Worm (Caenorhabditis elegans): ENCODE data around the gene T26C5.2.

Gene T26C5.2

DNA sequence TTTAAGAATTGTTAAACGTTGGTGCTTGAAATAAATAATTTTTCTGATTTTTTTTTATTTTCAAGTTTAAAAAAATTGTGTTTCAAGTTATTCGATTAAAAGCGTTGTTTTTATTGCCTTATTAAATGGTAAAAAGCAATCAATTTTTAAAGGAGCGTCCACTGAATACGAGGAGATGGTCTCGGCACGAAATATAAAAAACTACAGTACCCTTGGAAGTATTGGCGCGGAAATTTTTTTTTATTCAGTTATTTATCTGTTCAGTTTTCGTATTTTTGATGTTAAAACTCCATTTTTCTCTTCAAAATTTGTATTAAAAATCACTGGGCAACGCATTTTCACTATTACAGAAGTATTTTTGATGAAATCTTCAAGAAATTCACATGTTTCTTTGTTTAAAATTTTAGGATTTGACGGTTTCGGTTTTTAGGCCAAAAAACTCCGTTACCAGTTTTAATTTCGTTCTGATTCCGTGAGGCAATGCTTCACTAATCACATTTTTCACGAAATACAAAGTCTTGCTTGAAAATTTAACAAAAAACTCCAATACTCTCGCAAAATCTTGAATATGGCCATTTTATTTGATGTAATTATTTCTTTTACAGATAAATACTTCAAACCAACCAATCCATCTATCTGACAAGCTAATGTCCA lies 19.8 kb upstream of the T26C5.2 start, which contains the start of gene znfx-1:
znfx-1 (plus strand) TSS at position 604 of the 654 bp plus-strand sequence.
- TF ChIP-seq ref-1 (GFP tag; conservative IDR thresholded peaks at IDR 0.05) (no peak), tab-1 (GFP tag; IDR thresholded peaks at IDR 0.05) (no peak), klf-2 (GFP tag; conservative IDR thresholded peaks at IDR 0.05) (no peak), ztf-23 (GFP tag; IDR thresholded peaks at IDR 0.05) (no peak), med-1 (GFP tag; optimal IDR thresholded peaks at IDR 0.05; ENCODE audit: insufficient read depth) (no peak), cog-1 (tag; optimal IDR thresholded peaks at IDR 0.05) (no peak), ztf-29 (GFP tag; IDR thresholded peaks at IDR 0.05) (no peak), flt-1 (GFP tag; IDR thresholded peaks at IDR 0.05) (no peak), T22C8.4 (GFP tag; IDR thresholded peaks at IDR 0.05) (no peak)

DNA sequence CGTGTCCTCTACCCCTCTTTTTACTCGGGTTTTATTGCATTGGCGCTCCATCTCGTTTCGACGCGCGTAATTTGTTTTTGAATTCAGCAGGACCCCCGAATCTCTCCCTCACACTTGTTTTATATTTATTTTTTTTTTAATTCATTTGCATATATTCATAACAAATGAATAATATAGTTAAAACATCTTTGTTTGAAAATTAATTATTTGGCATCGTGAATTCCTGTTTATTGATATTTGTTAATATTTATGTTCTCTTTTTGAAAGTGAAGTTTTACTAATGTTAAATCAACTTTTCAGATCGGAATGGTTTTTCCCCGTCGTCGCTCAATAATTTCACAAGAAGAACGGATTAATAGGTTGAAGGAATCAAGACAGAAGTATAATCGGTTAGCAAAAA lies 10.1 kb upstream of the T26C5.2 start, which contains the start of gene ZK1067.3:
ZK1067.3 (plus strand) TSS at position 301 of the 400 bp plus-strand sequence.
- no peak for TF ChIP-seq flt-1 (GFP tag; IDR thresholded peaks at IDR 0.05)
- TF ChIP-seq T22C8.4 (GFP tag; IDR thresholded peaks at IDR 0.05) = no peak
- TF ChIP-seq tab-1 (GFP tag; IDR thresholded peaks at IDR 0.05) = no peak
- no peak for TF ChIP-seq ztf-29 (GFP tag; IDR thresholded peaks at IDR 0.05)
- no peak for TF ChIP-seq ztf-23 (GFP tag; IDR thresholded peaks at IDR 0.05)
- no peak for TF ChIP-seq cog-1 (tag; optimal IDR thresholded peaks at IDR 0.05)
- no peak for TF ChIP-seq ref-1 (GFP tag; conservative IDR thresholded peaks at IDR 0.05)
- TF ChIP-seq med-1 (GFP tag; optimal IDR thresholded peaks at IDR 0.05; ENCODE audit: insufficient read depth) = no peak
- TF ChIP-seq klf-2 (GFP tag; conservative IDR thresholded peaks at IDR 0.05) = no peak

DNA sequence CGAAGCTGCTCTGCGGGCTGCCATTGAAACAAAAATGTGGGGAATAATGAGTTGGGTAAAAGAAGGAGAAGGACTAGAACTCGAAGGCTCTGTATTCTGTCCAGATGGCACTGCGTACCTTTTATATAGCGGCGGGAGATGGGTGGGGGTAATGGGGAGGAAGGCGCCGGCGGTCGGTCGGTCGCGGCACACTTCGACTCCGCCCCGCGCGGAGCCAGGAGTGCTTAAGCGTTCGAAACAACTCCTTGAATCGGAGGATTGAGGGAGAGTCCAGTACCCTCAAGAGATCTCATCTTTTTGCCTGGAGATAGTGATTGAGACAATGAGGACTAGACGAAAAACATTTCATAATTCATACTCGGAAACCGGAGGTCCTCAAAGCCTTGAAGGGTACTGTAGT lies 5.9 kb upstream of the T26C5.2 start, which contains the start of gene abu-14:
abu-14 (minus strand) TSS at position 81 of the 400 bp plus-strand sequence.
- TF ChIP-seq cog-1 (tag; optimal IDR thresholded peaks at IDR 0.05) (no peak), ref-1 (GFP tag; conservative IDR thresholded peaks at IDR 0.05) (no peak)

DNA sequence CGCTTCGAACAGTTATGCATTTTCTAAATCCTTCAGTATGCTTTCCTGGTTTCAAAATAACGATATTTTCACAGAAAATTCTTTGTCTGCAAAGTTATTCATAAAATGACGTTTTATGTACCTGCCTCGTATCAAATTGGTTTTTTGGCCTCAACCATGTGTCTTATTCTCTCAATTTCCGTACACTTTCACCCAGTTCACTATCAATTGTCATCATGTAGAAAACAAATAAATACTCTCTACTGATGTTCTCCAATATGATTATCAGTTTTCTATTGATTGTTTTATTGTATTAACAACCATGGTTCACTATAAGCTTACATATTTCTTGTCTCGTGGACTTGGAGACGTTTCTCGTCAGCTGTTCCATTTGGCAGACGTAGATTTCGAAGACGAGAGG lies 1.8 kb upstream of the T26C5.2 start, which contains the start of gene gst-13:
gst-13 (plus strand) TSS at position 218 of the 400 bp plus-strand sequence.
- no peak for TF ChIP-seq klf-2 (GFP tag; conservative IDR thresholded peaks at IDR 0.05)
- no peak for TF ChIP-seq T22C8.4 (GFP tag; IDR thresholded peaks at IDR 0.05)
- TF ChIP-seq med-1 (GFP tag; optimal IDR thresholded peaks at IDR 0.05; ENCODE audit: insufficient read depth) = no peak
- TF ChIP-seq tab-1 (GFP tag; IDR thresholded peaks at IDR 0.05) = no peak
- no peak for TF ChIP-seq cog-1 (tag; optimal IDR thresholded peaks at IDR 0.05)
- TF ChIP-seq ztf-23 (GFP tag; IDR thresholded peaks at IDR 0.05) = no peak
- no peak for TF ChIP-seq ref-1 (GFP tag; conservative IDR thresholded peaks at IDR 0.05)
- TF ChIP-seq ztf-29 (GFP tag; IDR thresholded peaks at IDR 0.05) = no peak
- no peak for TF ChIP-seq flt-1 (GFP tag; IDR thresholded peaks at IDR 0.05)

DNA sequence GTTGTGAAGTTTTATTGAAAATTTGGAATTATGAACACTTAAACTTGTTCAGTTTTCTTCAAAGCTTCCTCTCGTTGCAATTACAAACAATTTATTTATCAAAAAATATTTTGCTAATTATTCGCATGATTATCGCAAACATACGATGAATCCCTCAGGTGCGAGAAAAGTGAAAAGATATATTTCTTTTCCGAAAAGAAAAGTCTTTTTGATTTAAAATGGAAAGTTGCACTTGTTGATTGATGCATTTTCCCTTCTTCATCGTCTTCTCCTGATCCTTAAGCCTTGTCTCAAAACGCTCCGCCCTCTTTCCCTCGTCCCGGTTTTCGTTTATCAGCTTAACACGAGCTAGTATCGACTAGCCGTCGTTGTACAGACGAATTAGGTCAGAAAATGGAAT lies 530 bp upstream of the T26C5.2 start:
- TF ChIP-seq flt-1 (GFP tag; IDR thresholded peaks at IDR 0.05) (no peak), ztf-29 (GFP tag; IDR thresholded peaks at IDR 0.05) (no peak), T22C8.4 (GFP tag; IDR thresholded peaks at IDR 0.05) (no peak), klf-2 (GFP tag; conservative IDR thresholded peaks at IDR 0.05) (no peak), cog-1 (tag; optimal IDR thresholded peaks at IDR 0.05) (no peak), ztf-23 (GFP tag; IDR thresholded peaks at IDR 0.05) (no peak), med-1 (GFP tag; optimal IDR thresholded peaks at IDR 0.05; ENCODE audit: insufficient read depth) (no peak), ref-1 (GFP tag; conservative IDR thresholded peaks at IDR 0.05) (no peak), tab-1 (GFP tag; IDR thresholded peaks at IDR 0.05) (no peak)

DNA sequence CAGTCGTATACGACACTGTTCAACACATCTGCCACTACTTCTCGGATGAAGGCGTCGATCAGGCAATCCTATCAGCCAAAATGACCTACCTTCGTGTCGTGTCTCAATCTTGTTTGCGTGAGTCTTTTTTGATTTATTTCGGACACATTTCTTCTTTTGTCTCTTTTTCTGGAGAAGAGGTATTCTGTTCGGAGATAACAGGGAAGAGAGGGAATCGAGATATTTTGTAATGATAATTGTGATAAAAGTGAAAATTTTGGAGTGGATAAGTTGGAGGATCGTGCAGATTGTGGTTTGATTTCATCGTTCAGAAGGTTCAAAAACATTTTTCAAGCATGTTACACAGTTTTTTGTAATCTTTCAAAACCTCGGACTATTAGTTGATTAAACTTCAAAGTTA lies 790 bp downstream of the T26C5.2 start:
- TF ChIP-seq cog-1 (tag; optimal IDR thresholded peaks at IDR 0.05) = no peak
- TF ChIP-seq ref-1 (GFP tag; conservative IDR thresholded peaks at IDR 0.05) = no peak
- no peak for TF ChIP-seq T22C8.4 (GFP tag; IDR thresholded peaks at IDR 0.05)
- TF ChIP-seq ztf-23 (GFP tag; IDR thresholded peaks at IDR 0.05) = no peak
- no peak for TF ChIP-seq med-1 (GFP tag; optimal IDR thresholded peaks at IDR 0.05; ENCODE audit: insufficient read depth)

DNA sequence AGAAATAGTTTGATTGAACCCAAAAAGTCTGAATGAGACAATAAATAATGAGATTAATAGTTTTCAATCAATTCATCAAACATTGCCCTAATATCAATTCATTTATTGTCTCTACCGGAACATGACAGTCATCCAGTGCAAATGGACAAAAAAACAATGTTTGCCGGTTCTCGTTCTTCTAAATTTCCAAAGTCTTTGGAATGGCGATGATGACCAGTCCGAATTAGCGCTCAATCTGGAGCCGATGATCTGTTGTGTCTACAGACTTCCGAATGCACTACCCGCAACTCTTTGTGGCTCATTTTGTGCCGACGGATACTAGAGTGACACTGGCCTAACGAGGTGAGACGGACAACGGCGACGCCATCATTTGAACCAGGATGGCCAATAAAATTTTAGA lies 3.3 kb downstream of the T26C5.2 start, which contains the start of gene T26C5.3:
T26C5.3 (plus strand) TSS at position 301 of the 400 bp plus-strand sequence.
- TF ChIP-seq cog-1 (tag; optimal IDR thresholded peaks at IDR 0.05) = no peak
- TF ChIP-seq klf-2 (GFP tag; conservative IDR thresholded peaks at IDR 0.05) = no peak
- no peak for TF ChIP-seq flt-1 (GFP tag; IDR thresholded peaks at IDR 0.05)
- TF ChIP-seq med-1 (GFP tag; optimal IDR thresholded peaks at IDR 0.05; ENCODE audit: insufficient read depth) = no peak
- TF ChIP-seq ref-1 (GFP tag; conservative IDR thresholded peaks at IDR 0.05) = no peak
- no peak for TF ChIP-seq tab-1 (GFP tag; IDR thresholded peaks at IDR 0.05)
- TF ChIP-seq ztf-29 (GFP tag; IDR thresholded peaks at IDR 0.05) = no peak
- no peak for TF ChIP-seq ztf-23 (GFP tag; IDR thresholded peaks at IDR 0.05)
- TF ChIP-seq T22C8.4 (GFP tag; IDR thresholded peaks at IDR 0.05) = no peak

DNA sequence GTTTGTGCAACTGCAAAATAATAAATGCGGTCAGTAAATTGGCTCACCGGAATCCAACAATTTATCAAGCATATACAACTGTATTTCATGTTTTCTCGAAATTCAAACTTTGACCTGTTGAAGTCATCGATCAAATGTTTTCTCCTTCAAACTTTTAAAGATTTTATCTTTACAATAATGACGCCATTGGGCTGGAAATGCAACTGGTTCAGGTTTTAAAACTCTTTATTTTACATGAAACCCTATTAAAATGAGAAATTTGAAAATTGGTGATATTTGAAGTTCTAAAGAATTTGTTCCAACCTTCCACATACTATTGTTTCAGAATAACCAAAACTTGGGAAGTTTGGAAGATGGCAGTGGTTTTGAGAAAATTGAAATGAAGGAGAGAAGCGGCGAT lies 3.9 kb downstream of the T26C5.2 start:
- TF ChIP-seq med-1 (GFP tag; optimal IDR thresholded peaks at IDR 0.05; ENCODE audit: insufficient read depth) (no peak), flt-1 (GFP tag; IDR thresholded peaks at IDR 0.05) (no peak), tab-1 (GFP tag; IDR thresholded peaks at IDR 0.05) (no peak), klf-2 (GFP tag; conservative IDR thresholded peaks at IDR 0.05) (no peak), T22C8.4 (GFP tag; IDR thresholded peaks at IDR 0.05) (no peak), cog-1 (tag; optimal IDR thresholded peaks at IDR 0.05) (no peak), ztf-29 (GFP tag; IDR thresholded peaks at IDR 0.05) (no peak), ref-1 (GFP tag; conservative IDR thresholded peaks at IDR 0.05) (no peak), ztf-23 (GFP tag; IDR thresholded peaks at IDR 0.05) (no peak)

DNA sequence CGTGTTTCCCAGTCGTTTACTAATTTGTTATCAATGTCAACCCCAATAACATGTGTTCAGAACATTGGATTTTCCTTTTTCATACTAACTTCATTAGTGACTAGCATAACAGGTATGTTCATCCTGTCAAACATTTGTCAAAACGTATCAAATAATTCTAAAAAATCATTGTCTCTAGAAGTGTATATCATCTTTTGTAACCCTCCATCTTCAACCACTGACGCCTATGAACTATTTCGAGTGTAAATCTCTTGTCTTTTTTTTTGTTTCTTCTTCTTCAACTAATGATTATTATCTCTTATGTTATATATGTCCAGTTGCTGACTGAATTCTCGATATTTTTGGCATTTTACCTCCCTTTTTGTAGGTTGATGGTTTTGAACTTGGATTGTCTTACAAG lies 4.7 kb downstream of the T26C5.2 start:
- TF ChIP-seq ztf-23 (GFP tag; IDR thresholded peaks at IDR 0.05) (no peak), klf-2 (GFP tag; conservative IDR thresholded peaks at IDR 0.05) (no peak), T22C8.4 (GFP tag; IDR thresholded peaks at IDR 0.05) (no peak), ref-1 (GFP tag; conservative IDR thresholded peaks at IDR 0.05) (no peak), ztf-29 (GFP tag; IDR thresholded peaks at IDR 0.05) (no peak), med-1 (GFP tag; optimal IDR thresholded peaks at IDR 0.05; ENCODE audit: insufficient read depth) (no peak)

DNA sequence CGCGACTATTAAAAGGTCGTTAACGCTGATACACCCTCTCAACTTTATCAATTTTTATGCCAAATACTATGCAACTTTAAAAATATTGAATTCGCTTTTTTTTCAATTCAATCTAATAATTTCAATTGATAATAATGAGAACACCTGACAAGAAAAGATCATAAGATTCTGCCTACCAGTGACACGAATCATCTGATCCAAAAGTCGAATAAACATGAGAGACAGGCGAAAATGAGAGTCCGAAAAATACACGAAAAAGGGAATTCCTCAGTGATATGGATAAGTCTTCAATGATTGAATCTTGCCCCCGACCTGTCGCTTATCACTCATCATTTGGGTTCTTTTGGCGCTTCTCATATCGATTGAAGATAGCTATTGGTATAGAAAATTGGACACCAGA lies 8.6 kb downstream of the T26C5.2 start:
- TF ChIP-seq ztf-23 (GFP tag; IDR thresholded peaks at IDR 0.05) = no peak
- no peak for TF ChIP-seq flt-1 (GFP tag; IDR thresholded peaks at IDR 0.05)
- no peak for TF ChIP-seq cog-1 (tag; optimal IDR thresholded peaks at IDR 0.05)
- no peak for TF ChIP-seq klf-2 (GFP tag; conservative IDR thresholded peaks at IDR 0.05)
- TF ChIP-seq med-1 (GFP tag; optimal IDR thresholded peaks at IDR 0.05; ENCODE audit: insufficient read depth) = no peak
- no peak for TF ChIP-seq ref-1 (GFP tag; conservative IDR thresholded peaks at IDR 0.05)
- no peak for TF ChIP-seq T22C8.4 (GFP tag; IDR thresholded peaks at IDR 0.05)
- TF ChIP-seq ztf-29 (GFP tag; IDR thresholded peaks at IDR 0.05) = no peak
- no peak for TF ChIP-seq tab-1 (GFP tag; IDR thresholded peaks at IDR 0.05)

Measured in whole organism, midembryonic.